Fruit fly (Drosophila melanogaster) whole organism, pupa: ENCODE results near the gene CG32073.
"Not testable (repeated sequence)": the region's sequence is repeated elsewhere in the genome, so short reads cannot be mapped to it uniquely, and the experiment has no call there.

Experiments used
- CG10348 ChIP-seq: fragments of 200-800 bp; sonication (Bioruptor generic); IDR thresholded peaks from 2 replicates; pipeline ENCODE4 v1.3.6; 2022; ENCODE audit warnings: missing biosample characterization, missing genetic modification characterization
- CG12605 ChIP-seq: fragments of 200-800 bp; sonication (Bioruptor generic); IDR thresholded peaks from 2 replicates; pipeline ENCODE4 v1.3.6; 2022; ENCODE audit warnings: missing biosample characterization, missing genetic modification characterization
- CG13204 ChIP-seq: fragments of 200-800 bp; sonication (Bioruptor generic); optimal IDR thresholded peaks from 2 replicates; lab custom pipeline; 2018; ENCODE audit warnings: missing biosample characterization, mild to moderate bottlenecking, missing genetic modification characterization, moderate library complexity
- CG14655 ChIP-seq: fragments of 200-800 bp; sonication (Bioruptor generic); optimal IDR thresholded peaks from 3 replicates; lab custom pipeline; 2017; ENCODE audit warnings: mild to moderate bottlenecking, missing biosample characterization, missing genetic modification reagents, missing genetic modification characterization
- CG15710 ChIP-seq: fragments of 200-800 bp; sonication (Bioruptor generic); optimal IDR thresholded peaks from 2 replicates; lab custom pipeline; 2018; ENCODE audit warnings: missing biosample characterization, mild to moderate bottlenecking, missing genetic modification characterization, moderate library complexity
- CG17806 ChIP-seq: fragments of 200-800 bp; sonication (Bioruptor generic); optimal IDR thresholded peaks from 2 replicates; lab custom pipeline; 2018; ENCODE audit warnings: missing biosample characterization, mild to moderate bottlenecking, missing genetic modification characterization, moderate library complexity
- CG32121 ChIP-seq: fragments of 200-800 bp; sonication (Bioruptor generic); IDR thresholded peaks from 2 replicates; pipeline ENCODE4 v1.3.6; 2022; ENCODE audit warnings: missing biosample characterization, missing genetic modification characterization
- CG34367 ChIP-seq: fragments of 200-800 bp; sonication (Bioruptor generic); optimal IDR thresholded peaks from 2 replicates; lab custom pipeline; 2018; ENCODE audit warnings: missing biosample characterization, mild to moderate bottlenecking, missing genetic modification characterization
- CG4496 ChIP-seq: fragments of 200-800 bp; sonication (Bioruptor generic); IDR thresholded peaks from 3 replicates; pipeline ENCODE4 v1.3.6; 2022; ENCODE audit warnings: missing biosample characterization, missing genetic modification characterization
- CG8159 ChIP-seq: fragments of 200-800 bp; sonication (Bioruptor generic); optimal IDR thresholded peaks from 3 replicates; lab custom pipeline; 2018; ENCODE audit warnings: missing biosample characterization, mild to moderate bottlenecking, missing genetic modification characterization, moderate library complexity
- CG9948 ChIP-seq: fragments of 200-800 bp; sonication (Bioruptor generic); optimal IDR thresholded peaks from 2 replicates; lab custom pipeline; 2018; ENCODE audit warnings: missing biosample characterization, mild to moderate bottlenecking, missing genetic modification characterization, moderate library complexity
- D1 ChIP-seq: fragments of 200-800 bp; sonication (Bioruptor generic); optimal IDR thresholded peaks from 2 replicates; lab custom pipeline; 2018; ENCODE audit warnings: missing biosample characterization, mild to moderate bottlenecking, missing genetic modification characterization, moderate library complexity
- EcR ChIP-seq: fragments of 200-800 bp; sonication (Bioruptor generic); optimal IDR thresholded peaks from 3 replicates; lab custom pipeline; 2019; ENCODE audit warnings: missing biosample characterization, missing genetic modification characterization, mild to moderate bottlenecking, moderate library complexity, missing genetic modification reagents
- Ets98B ChIP-seq: fragments of 200-800 bp; sonication (Bioruptor generic); IDR thresholded peaks from 2 replicates; pipeline ENCODE4 v1.3.6; 2022; ENCODE audit warnings: missing biosample characterization, missing genetic modification characterization
- Pif1A ChIP-seq: fragments of 200-800 bp; sonication (Bioruptor generic); optimal IDR thresholded peaks from 3 replicates; lab custom pipeline; 2016; ENCODE audit warnings: missing biosample characterization, missing genetic modification characterization
- Pif1B ChIP-seq: fragments of 200-800 bp; sonication (Bioruptor generic); optimal IDR thresholded peaks from 3 replicates; lab custom pipeline; 2016; ENCODE audit warnings: missing biosample characterization, missing genetic modification characterization
- Snoo ChIP-seq: fragments of 200-800 bp; sonication (Bioruptor generic); optimal IDR thresholded peaks from 3 replicates; lab custom pipeline; 2017; ENCODE audit warnings: missing biosample characterization, mild to moderate bottlenecking, missing genetic modification characterization, inconsistent platforms
- fd96Ca ChIP-seq: fragments of 200-800 bp; sonication (Bioruptor generic); IDR thresholded peaks from 3 replicates; pipeline ENCODE4 v1.3.6; 2022; ENCODE audit warnings: missing biosample characterization, missing genetic modification characterization
- gl ChIP-seq: fragments of 200-800 bp; sonication (Bioruptor generic); optimal IDR thresholded peaks from 2 replicates; lab custom pipeline; 2018; ENCODE audit warnings: missing biosample characterization, mild to moderate bottlenecking, missing genetic modification characterization
- rn ChIP-seq: fragments of 200-800 bp; sonication (Bioruptor generic); IDR thresholded peaks from 2 replicates; pipeline ENCODE4 v1.3.6; 2022; ENCODE audit warnings: missing biosample characterization, missing genetic modification characterization

Gene CG32073

DNA sequence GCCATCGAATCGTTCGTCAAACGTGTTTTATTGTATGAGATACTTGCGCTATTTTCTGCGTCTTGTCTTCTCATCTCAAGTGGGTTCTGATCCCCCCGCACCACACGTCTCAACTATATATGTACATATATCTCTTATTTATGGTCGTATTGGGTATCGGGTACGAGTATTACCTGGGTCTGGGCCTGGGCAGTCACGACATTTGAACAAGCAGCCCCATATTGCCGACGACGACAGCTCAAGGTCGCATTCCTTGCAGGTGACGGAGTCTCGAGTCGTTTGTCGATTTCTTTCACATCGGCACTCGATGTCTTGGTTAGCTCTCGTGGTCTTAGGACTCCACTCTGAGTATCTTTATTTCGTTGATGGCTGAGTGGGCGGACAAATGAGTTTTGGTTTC, 37.7 kb upstream of the CG32073 start:
- TF ChIP-seq CG8159 (tag; lab: Kevin White, UChicago): no peak
- peak; percentile 31 for TF ChIP-seq EcR (GFP tag; lab: Kevin White, UChicago)

DNA sequence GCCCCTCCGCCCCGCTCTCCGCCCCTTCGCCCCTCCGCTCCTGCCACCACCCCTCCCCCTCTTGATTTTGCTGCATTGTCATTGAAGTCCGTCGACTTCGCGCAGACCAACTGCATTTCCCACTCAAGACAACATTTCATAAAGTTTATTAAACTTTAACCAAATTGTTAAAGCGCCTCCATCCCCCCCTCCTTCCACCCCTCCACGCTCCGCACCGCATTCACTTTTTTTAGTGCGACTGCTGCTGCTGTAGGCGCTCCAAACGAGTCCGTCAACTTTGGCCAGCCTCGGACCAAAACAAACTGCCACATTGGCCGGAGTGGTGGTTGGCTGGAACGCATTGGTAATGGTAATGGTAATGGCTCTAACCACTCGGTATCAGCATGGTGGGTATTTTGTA, 31.5 kb upstream of the CG32073 start:
- TF ChIP-seq fd96Ca (peak; percentile 65; the same call in 2 of the 3 replicates), rn (GFP tag; lab: Robert Waterston, UW) (no peak), Ets98B (peak; percentile 45; the same call in 1 of the 2 replicates), CG34367 (tag; lab: Kevin White, UChicago) (no peak)
- TF ChIP-seq, all 21 proteins: peak for 2

DNA sequence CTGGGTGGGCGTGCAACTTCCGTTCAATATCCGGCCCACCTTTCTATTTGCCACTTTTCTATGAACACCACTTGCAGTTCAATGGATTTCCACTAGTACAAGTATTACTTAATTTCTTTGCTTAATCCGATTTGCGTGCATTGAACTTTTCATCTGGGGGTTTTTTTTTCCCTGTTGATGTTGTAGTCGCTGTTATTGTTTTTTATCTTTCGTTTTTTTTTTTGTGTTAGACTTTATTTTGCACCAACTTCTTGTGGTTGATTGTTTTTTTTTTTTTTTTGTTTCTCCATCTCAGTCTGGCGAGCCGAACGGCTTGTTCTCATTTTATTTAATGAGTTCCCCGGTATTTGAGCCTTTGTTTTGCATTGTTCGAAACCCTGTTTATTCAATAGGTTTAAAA, 29.0 kb upstream of the CG32073 start:
- TF ChIP-seq CG17806 (tag; lab: Kevin White, UChicago): no peak
- peak; percentile 33 for TF ChIP-seq CG15710 (tag; lab: Kevin White, UChicago)
- TF ChIP-seq EcR (GFP tag; lab: Kevin White, UChicago): peak; percentile 72
- no peak for TF ChIP-seq rn (GFP tag; lab: Robert Waterston, UW)
- peak; percentile 59 for TF ChIP-seq CG34367 (tag; lab: Kevin White, UChicago)
- TF ChIP-seq CG13204 (GFP tag; lab: Kevin White, UChicago): peak; percentile 63

DNA sequence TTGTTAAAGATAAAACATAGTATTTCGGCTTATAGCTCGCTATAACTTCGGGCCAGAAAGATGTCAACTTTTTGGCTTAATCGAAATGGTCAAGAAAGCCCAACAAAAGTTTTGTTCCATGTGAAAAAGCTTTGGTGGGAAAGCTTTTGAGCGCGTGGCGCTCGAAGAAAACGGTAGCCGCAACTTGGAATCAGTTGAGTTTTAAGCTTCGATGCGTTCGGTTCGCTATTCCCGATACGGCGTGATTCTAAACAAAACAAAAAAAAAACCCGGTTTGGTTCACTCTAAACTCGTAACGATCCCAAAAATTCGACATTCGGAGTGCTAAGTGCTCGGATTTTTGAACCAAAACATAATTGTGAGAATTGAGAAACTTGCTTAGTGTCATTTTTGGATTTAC, 28.5 kb upstream of the CG32073 start, which contains the start of gene IRSp53:
TSS of gene IRSp53 (plus strand) at position 204 of the 400 bp plus-strand sequence.
- TF ChIP-seq CG10348 (GFP tag; lab: Robert Waterston, UW): no peak
- no peak for TF ChIP-seq gl (tag; lab: Kevin White, UChicago)
- TF ChIP-seq CG17806 (tag; lab: Kevin White, UChicago): no peak
- peak; percentile 57 for TF ChIP-seq CG8159 (tag; lab: Kevin White, UChicago)
- peak; percentile 43; the same call in 1 of the 2 replicates for TF ChIP-seq Ets98B
- no peak for TF ChIP-seq Snoo (tag; lab: Kevin White, UChicago)
- 0 out of 2 replicates have a peak, but pooled peaks have one; percentile 11 for TF ChIP-seq CG12605 (GFP tag; lab: Robert Waterston, UW)
- no peak for TF ChIP-seq CG14655
- no peak for TF ChIP-seq fd96Ca
- peak; percentile 18; the same call in 1 of the 3 replicates for TF ChIP-seq CG4496 (GFP tag; lab: Robert Waterston, UW)
- TF ChIP-seq, all 21 proteins: peak for 4

DNA sequence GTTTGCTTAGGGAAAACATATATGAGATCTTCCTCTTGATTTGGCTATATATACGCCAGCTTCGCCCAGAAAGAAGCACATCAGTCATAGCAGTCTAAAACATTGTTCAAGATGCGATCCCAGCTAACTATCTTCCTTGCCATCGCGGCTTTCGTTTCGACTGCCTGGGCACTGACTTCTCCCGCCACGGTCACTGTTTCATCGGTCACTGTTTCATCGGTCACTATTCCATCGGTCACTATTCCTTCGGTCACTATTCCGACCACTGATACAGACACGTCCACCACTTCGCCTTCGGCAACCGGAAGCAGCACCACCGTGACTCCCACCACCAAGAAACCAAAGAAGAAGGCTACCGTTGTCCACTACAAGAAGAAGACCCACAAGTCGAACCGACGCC, 27.5 kb upstream of the CG32073 start, which contains the start of gene CG14143:
TSS of gene CG14143 (plus strand) at position 102 of the 400 bp plus-strand sequence.
- TF ChIP-seq CG8159 (tag; lab: Kevin White, UChicago); CG32121 (GFP tag; lab: Robert Waterston, UW); CG4496 (GFP tag; lab: Robert Waterston, UW): not testable (repeated sequence)

DNA sequence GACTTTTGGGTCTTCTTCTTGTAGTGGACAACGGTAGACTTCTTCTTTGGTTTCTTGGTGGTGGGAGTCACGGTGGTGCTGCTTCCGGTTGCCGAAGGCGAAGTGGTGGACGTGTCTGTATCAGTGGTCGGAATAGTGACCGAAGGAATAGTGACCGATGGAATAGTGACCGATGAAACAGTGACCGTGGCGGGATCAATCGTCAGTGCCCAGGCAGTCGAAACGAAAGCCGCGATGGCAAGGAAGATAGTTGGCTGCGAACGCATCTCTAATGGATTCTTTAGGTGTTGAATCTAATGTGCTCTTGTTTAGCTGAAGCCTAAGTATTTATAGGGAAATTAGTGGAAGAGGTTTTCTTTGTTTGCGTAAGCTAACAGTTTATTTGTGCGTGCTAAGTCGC, 24.7 kb upstream of the CG32073 start, which contains the start of gene CG32074:
TSS of gene CG32074 (minus strand) at position 268 of the 400 bp plus-strand sequence.
- TF ChIP-seq CG9948 (tag; lab: Kevin White, UChicago); CG12605 (GFP tag; lab: Robert Waterston, UW); Pif1B (GFP tag; lab: Kevin White, UChicago): not testable (repeated sequence)

DNA sequence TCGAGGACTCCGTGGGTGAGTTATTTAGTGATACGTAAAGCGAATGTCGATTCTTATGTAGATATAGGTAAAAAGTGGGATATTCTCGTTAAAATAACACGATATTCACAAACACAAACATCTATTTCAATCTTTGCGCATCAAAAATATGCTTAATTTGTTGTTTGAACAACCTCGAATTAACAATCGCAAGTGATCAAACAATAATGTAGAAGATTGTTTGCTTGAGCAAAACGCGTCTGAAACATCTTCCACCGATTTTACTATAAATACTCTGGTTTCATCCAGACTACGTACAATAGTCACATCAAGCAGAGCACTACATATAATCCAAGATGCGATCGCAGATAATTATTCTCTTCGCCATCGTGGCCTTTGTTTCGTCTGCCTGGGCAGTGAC, 23.2 kb upstream of the CG32073 start, which contains the start of gene nol:
TSS of gene nol (plus strand) at position 301 of the 400 bp plus-strand sequence.
- TF ChIP-seq CG4496 (GFP tag; lab: Robert Waterston, UW) (no peak), EcR (GFP tag; lab: Kevin White, UChicago) (no peak), CG12605 (GFP tag; lab: Robert Waterston, UW) (no peak), CG13204 (GFP tag; lab: Kevin White, UChicago) (no peak), gl (tag; lab: Kevin White, UChicago) (no peak), CG10348 (GFP tag; lab: Robert Waterston, UW) (no peak), rn (GFP tag; lab: Robert Waterston, UW) (no peak), D1 (tag; lab: Kevin White, UChicago) (no peak), CG32121 (GFP tag; lab: Robert Waterston, UW) (no peak), CG17806 (tag; lab: Kevin White, UChicago) (no peak), CG15710 (tag; lab: Kevin White, UChicago) (no peak), Snoo (tag; lab: Kevin White, UChicago) (no peak), Pif1A (GFP tag; lab: Kevin White, UChicago) (no peak), CG14655 (no peak), Ets98B (no peak)
